Worm (Caenorhabditis elegans) whole organism, early embryonic: Measurements from ENCODE around the gene F10E9.7.

Experiments
- aly-1 ChIP-seq: sonication (generic microtip); optimal IDR thresholded peaks from 2 replicates; lab custom pipeline; 2016; ENCODE audit warnings: missing genetic modification characterization, missing compliant biosample characterization
- ama-1 ChIP-seq: fragments of 150-350 bp; optimal IDR thresholded peaks from 2 replicates; lab custom pipeline; 2014
- ceh-13 ChIP-seq: fragments of 200-800 bp; sonication (Bioruptor generic); optimal IDR thresholded peaks from 2 replicates; lab custom pipeline; 2018; ENCODE audit warnings: mild to moderate bottlenecking, missing genetic modification characterization, missing compliant biosample characterization
- flt-1 ChIP-seq: fragments of 200-800 bp; sonication (Bioruptor generic); IDR thresholded peaks from 2 replicates; pipeline ENCODE4 v1.3.6; 2022; ENCODE audit warnings: missing genetic modification characterization, missing compliant biosample characterization
- pes-1 ChIP-seq: fragments of 200-800 bp; sonication (Bioruptor generic); IDR thresholded peaks from 2 replicates; pipeline ENCODE4 v1.3.6; 2022; ENCODE audit warnings: missing genetic modification reagents, missing genetic modification characterization, missing compliant biosample characterization
- scrt-1 ChIP-seq: fragments of 200-800 bp; sonication (Bioruptor generic); IDR thresholded peaks from 2 replicates; pipeline ENCODE4 v1.3.6; 2022; ENCODE audit warnings: missing genetic modification characterization, missing compliant biosample characterization
- sea-1 ChIP-seq: fragments of 200-800 bp; sonication (Bioruptor generic); conservative IDR thresholded peaks from 2 replicates; pipeline ENCODE4 v1.3.6; 2022; ENCODE audit warnings: missing genetic modification characterization, missing compliant biosample characterization
- tbx-37 ChIP-seq: fragments of 200-800 bp; sonication (Bioruptor generic); conservative IDR thresholded peaks from 2 replicates; pipeline ENCODE4 v1.3.6; 2022; ENCODE audit warnings: missing genetic modification reagents, missing genetic modification characterization, missing compliant biosample characterization

- TF ChIP-seq ama-1 (lab: Kevin White, UChicago) (no peak), ceh-13 (GFP tag; lab: Kevin White, UChicago) (no peak), sea-1 (GFP tag; lab: Robert Waterston, UW) (no peak), scrt-1 (no peak), tbx-37 (GFP tag; lab: Robert Waterston, UW) (no peak), pes-1 (no peak), flt-1 (GFP tag; lab: Robert Waterston, UW) (no peak), aly-1 (tag; lab: Kevin White, UChicago) (no peak)
Observed at ce11 chrIII:8331779-8332178, 24.5 kb upstream of the F10E9.7 start, which contains the start of the genes mrps-18A and ZC262.2.
